Fruit fly (Drosophila melanogaster) whole organism: ENCODE measurements around the gene CG2924.
A peak's percentile ranks its signal among the peaks of the same experiment; 100 is the strongest.

Source experiments
- CG8478 ChIP-seq: fragments of >200 bp; optimal IDR thresholded peaks from 2 replicates; lab custom pipeline; 2018; ENCODE audit warnings: inconsistent platforms
- Dll ChIP-seq: fragments of >200 bp; optimal IDR thresholded peaks from 2 replicates; lab custom pipeline; 2017
- EcR ChIP-seq, 2 experiments: fragments of >200 bp; optimal IDR thresholded peaks; 2 replicates each; lab custom pipeline; 2017; ENCODE audit warnings: missing biosample characterization in 2 of 2, missing genetic modification characterization in 2 of 2, missing genetic modification reagents in 2 of 2
- pan ChIP-seq: fragments of >200 bp; optimal IDR thresholded peaks from 2 replicates; lab custom pipeline; 2017
- psq ChIP-seq: fragments of >200 bp; optimal IDR thresholded peaks from 2 replicates; lab custom pipeline; 2017
- usp ChIP-seq: fragments of >200 bp; optimal IDR thresholded peaks from 2 replicates; lab custom pipeline; 2017; ENCODE audit warnings: missing biosample characterization, missing genetic modification characterization, mixed read lengths

CG2924 gene

DNA sequence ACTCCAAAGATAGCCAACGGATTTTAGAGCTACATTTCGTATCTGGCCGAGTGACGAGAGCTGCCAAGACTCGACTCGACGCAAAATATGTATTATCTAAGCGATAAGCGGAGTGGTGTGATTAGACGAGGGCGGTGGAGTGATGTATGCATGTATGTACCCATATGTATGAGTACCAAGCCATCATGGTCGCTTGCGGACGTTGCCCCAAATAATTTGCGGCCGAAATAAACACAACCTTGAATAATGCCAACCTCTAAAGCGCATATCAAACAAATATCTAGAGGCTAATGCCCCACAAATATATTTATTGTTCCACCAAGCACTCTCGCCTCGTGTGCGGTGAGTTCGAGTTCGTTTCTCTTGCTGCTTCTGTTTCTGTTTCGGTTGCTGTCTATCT is 32.3 kb upstream of the CG2924 start:
- TF ChIP-seq pan (lab: Kevin White, UChicago) (no peak), usp (GFP tag; lab: Kevin White, UChicago) (no peak), Dll (lab: Kevin White, UChicago) (no peak), psq (lab: Kevin White, UChicago) (no peak), EcR (GFP tag; optimal IDR thresholded peaks at IDR 0.05; lab: Kevin White, UChicago) (no peak), CG8478 (lab: Kevin White, UChicago) (no peak)

- TF ChIP-seq Dll (lab: Kevin White, UChicago): no peak
- TF ChIP-seq pan (lab: Kevin White, UChicago): no peak
- no peak for TF ChIP-seq CG8478 (lab: Kevin White, UChicago)
- no peak for TF ChIP-seq usp (GFP tag; lab: Kevin White, UChicago)
- TF ChIP-seq psq (lab: Kevin White, UChicago): no peak
- no peak for TF ChIP-seq EcR (GFP tag; optimal IDR thresholded peaks at IDR 0.05; lab: Kevin White, UChicago)
Observed at dm6 chrX:2301613-2302522, 31.3 kb upstream of the CG2924 start.

- TF ChIP-seq psq (lab: Kevin White, UChicago) (no peak), pan (lab: Kevin White, UChicago) (no peak), CG8478 (lab: Kevin White, UChicago) (no peak), Dll (lab: Kevin White, UChicago) (peak; percentile 94)
Observed at dm6 chrX:2301069-2301508, 30.5 kb upstream of the CG2924 start.

dm6 chrX:2300293-2301068 is 29.9 kb upstream of the CG2924 start:
- TF ChIP-seq Dll (lab: Kevin White, UChicago) (no peak), psq (lab: Kevin White, UChicago) (no peak), CG8478 (lab: Kevin White, UChicago) (no peak), pan (lab: Kevin White, UChicago) (no peak), usp (GFP tag; lab: Kevin White, UChicago) (no peak), EcR (GFP tag; optimal IDR thresholded peaks at IDR 0.05; lab: Kevin White, UChicago) (no peak)

- TF ChIP-seq pan (lab: Kevin White, UChicago) (no peak), Dll (lab: Kevin White, UChicago) (no peak), CG8478 (lab: Kevin White, UChicago) (no peak), EcR (GFP tag; optimal IDR thresholded peaks at IDR 0.05; lab: Kevin White, UChicago) (no peak), usp (GFP tag; lab: Kevin White, UChicago) (no peak), psq (lab: Kevin White, UChicago) (no peak)
Observed at dm6 chrX:2298708-2299370, 28.3 kb upstream of the CG2924 start.

DNA sequence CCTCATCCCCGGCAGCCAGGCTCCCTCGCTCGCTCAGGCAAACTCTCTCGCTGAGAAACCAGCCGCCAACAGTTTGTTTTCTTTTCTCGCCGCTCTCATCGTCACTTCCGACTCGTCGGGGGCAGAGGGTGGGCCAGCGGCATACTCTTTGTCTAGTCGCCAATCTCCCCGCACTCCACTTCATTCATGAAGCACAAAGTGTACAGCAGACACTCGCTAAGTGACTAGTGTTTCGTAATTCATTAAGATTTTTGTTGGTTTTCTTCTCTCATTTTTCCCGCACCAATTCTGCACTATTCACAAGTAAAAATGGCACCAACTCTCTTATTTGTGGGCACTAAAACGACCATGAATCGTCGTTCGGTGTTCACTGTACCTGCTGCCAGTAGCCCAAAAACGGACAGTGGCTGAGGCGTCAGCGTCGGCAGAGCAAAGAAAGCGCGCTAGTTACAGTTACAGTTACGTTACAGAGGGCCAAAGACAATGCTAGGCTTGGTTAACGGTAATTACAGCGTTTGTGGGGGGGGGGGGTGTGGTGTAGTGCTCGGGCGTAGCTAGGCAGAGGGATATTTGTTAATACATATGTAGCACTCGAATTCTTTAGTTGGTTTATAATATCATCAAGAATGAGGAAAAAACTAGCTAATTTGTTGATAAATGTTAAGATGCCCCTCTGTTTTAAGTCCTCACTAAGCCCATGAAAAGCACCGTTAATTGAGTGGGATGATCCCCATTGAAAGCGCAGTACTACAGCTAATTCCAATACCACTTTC is 27.1 kb upstream of the CG2924 start:
- TF ChIP-seq Dll (lab: Kevin White, UChicago): peak; percentile 75
- no peak for TF ChIP-seq EcR (GFP tag; optimal IDR thresholded peaks at IDR 0.05; lab: Kevin White, UChicago)

dm6 chrX:2296230-2297044 is 25.9 kb upstream of the CG2924 start:
- TF ChIP-seq usp (GFP tag; lab: Kevin White, UChicago) (no peak), EcR (GFP tag; optimal IDR thresholded peaks at IDR 0.05; lab: Kevin White, UChicago) (peak; percentile 21 to 66)

DNA sequence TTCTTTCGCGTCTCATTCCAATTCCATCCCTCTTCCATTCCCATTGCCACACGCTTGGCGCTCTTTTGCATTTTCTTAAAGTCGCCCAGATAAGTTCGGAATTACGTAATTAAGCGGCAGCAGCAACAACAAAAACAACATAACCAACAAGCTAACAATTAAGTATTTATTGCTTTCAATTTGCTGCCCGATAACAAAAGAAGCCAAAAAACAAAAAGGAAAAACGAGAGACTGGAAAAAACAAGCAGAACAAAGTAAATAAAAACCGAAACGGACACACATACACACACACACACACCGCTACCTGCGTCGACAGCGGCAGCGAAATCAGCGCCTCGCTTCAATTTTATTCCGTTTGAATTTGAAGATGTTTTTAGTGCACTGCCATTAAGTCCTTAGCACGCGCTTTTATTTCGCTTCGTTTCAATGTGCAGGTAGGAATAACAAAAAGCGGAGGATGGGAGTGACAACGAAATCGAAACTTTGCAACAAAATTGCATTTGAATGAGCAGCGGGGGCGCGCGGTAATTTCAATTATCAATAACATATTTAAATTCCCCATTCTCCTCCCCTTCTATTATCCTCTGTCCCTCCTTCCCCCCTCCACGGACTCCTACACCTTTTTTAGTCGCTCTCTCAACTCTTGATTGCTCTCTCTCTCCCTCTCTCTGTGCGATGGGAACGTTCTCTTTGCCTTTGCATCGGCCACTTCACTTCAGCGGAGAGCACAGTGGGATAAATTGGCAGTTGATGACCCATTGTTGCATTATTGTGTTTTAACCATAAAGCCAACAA is 25.1 kb upstream of the CG2924 start, which contains the start of gene Raf:
Raf (plus strand) TSS at position 32 of the 795 bp plus-strand sequence.
- peak; percentile 77 for TF ChIP-seq Dll (lab: Kevin White, UChicago)
- no peak for TF ChIP-seq psq (lab: Kevin White, UChicago)
- no peak for TF ChIP-seq CG8478 (lab: Kevin White, UChicago)
